Fruit fly (Drosophila melanogaster) whole organism, embryonic: ENCODE measurements around the gene MED4.

ENCODE experiments used
- ATbp ChIP-seq: fragments of 200-800 bp; sonication (Bioruptor generic); optimal IDR thresholded peaks from 2 replicates; lab custom pipeline; 2017; ENCODE audit warnings: missing biosample characterization, mild to moderate bottlenecking, missing genetic modification characterization, missing genetic modification reagents
- B-H1 ChIP-seq: fragments of 200-800 bp; sonication (Bioruptor generic); IDR thresholded peaks from 3 replicates; pipeline ENCODE4 v1.3.6; 2022; ENCODE audit warnings: missing biosample characterization, missing genetic modification characterization
- CG11247 ChIP-seq: fragments of 200-800 bp; sonication (Bioruptor generic); IDR thresholded peaks from 2 replicates; pipeline ENCODE4 v1.3.6; 2022; ENCODE audit warnings: missing biosample characterization, missing genetic modification characterization
- CG12219 ChIP-seq: fragments of 200-800 bp; sonication (Bioruptor generic); optimal IDR thresholded peaks from 3 replicates; lab custom pipeline; 2018; ENCODE audit warnings: missing biosample characterization, mild to moderate bottlenecking, missing genetic modification characterization
- CG13424 ChIP-seq: fragments of 200-800 bp; sonication (Bioruptor generic); optimal IDR thresholded peaks from 2 replicates; lab custom pipeline; 2019; ENCODE audit warnings: missing biosample characterization, mild to moderate bottlenecking, missing genetic modification characterization, moderate library complexity
- CG18262 ChIP-seq: fragments of 200-800 bp; optimal IDR thresholded peaks from 3 replicates; lab custom pipeline; 2019; ENCODE audit warnings: missing biosample characterization, mild to moderate bottlenecking, missing genetic modification characterization, moderate library complexity
- CG18476 ChIP-seq: fragments of 200-800 bp; sonication (Bioruptor generic); optimal IDR thresholded peaks from 2 replicates; lab custom pipeline; 2016; ENCODE audit warnings: missing biosample characterization, mild to moderate bottlenecking, missing genetic modification characterization
- CG3065 ChIP-seq: fragments of 200-800 bp; sonication (Bioruptor generic); optimal IDR thresholded peaks from 2 replicates; lab custom pipeline; 2016; ENCODE audit warnings: missing biosample characterization, missing genetic modification characterization
- CG33213 ChIP-seq: fragments of 200-800 bp; sonication (Bioruptor generic); optimal IDR thresholded peaks from 3 replicates; lab custom pipeline; 2016; ENCODE audit warnings: missing biosample characterization, missing genetic modification characterization
- CG7963 ChIP-seq: fragments of 200-800 bp; sonication (Bioruptor generic); IDR thresholded peaks from 3 replicates; pipeline ENCODE4 v1.3.6; 2022; ENCODE audit warnings: missing biosample characterization, missing genetic modification characterization; ENCODE audit not compliant: partially characterized antibody
- CG7987 ChIP-seq: fragments of 200-800 bp; sonication (Bioruptor generic); optimal IDR thresholded peaks from 2 replicates; lab custom pipeline; 2018; ENCODE audit warnings: missing biosample characterization, mild to moderate bottlenecking, missing genetic modification characterization, moderate library complexity
- CG8765 ChIP-seq: fragments of 200-800 bp; sonication (Bioruptor generic); IDR thresholded peaks from 2 replicates; pipeline ENCODE4 v1.3.6; 2022; ENCODE audit warnings: missing biosample characterization, missing genetic modification characterization
- Deaf1 ChIP-seq: fragments of 200-800 bp; optimal IDR thresholded peaks from 3 replicates; lab custom pipeline; 2019; ENCODE audit warnings: missing biosample characterization, mild to moderate bottlenecking, missing genetic modification characterization, moderate library complexity
- Fer1 ChIP-seq: fragments of 200-800 bp; sonication (Bioruptor generic); optimal IDR thresholded peaks from 2 replicates; lab custom pipeline; 2017; ENCODE audit warnings: missing biosample characterization, mild to moderate bottlenecking, missing genetic modification characterization
- HLH4C ChIP-seq: fragments of 200-800 bp; sonication (Bioruptor generic); IDR thresholded peaks from 3 replicates; pipeline ENCODE4 v1.3.6; 2022; ENCODE audit warnings: missing biosample characterization, missing genetic modification characterization; ENCODE audit not compliant: partially characterized antibody
- Hmx ChIP-seq: fragments of 200-800 bp; sonication (Bioruptor generic); optimal IDR thresholded peaks from 2 replicates; lab custom pipeline; 2016; ENCODE audit warnings: missing biosample characterization, missing genetic modification characterization
- Hr78 ChIP-seq, 2 experiments: fragments of 200-800 bp in 1 of 2; fragments of >200 bp in 1 of 2; sonication (Bioruptor generic) in 1 of 2; optimal IDR thresholded peaks; 2 replicates each; lab custom pipeline; 2017 to 2019; ENCODE audit warnings: missing biosample characterization in 2 of 2, missing genetic modification characterization in 2 of 2, mild to moderate bottlenecking in 1 of 2, moderate library complexity in 1 of 2
- Jarid2 ChIP-seq: fragments of 200-800 bp; sonication (Bioruptor generic); optimal IDR thresholded peaks from 3 replicates; lab custom pipeline; 2017; ENCODE audit warnings: mild to moderate bottlenecking, missing biosample characterization, missing genetic modification reagents, missing genetic modification characterization
- Lhr ChIP-seq: fragments of 200-800 bp; sonication (Bioruptor generic); optimal IDR thresholded peaks from 3 replicates; lab custom pipeline; 2017; ENCODE audit warnings: mild to moderate bottlenecking, missing biosample characterization, missing genetic modification reagents, missing genetic modification characterization
- Lim3 ChIP-seq: fragments of 200-800 bp; sonication (Bioruptor generic); IDR thresholded peaks from 2 replicates; pipeline ENCODE4 v1.3.6; 2022; ENCODE audit warnings: missing biosample characterization, missing genetic modification characterization
- Max ChIP-seq: fragments of 200-800 bp; sonication (Bioruptor generic); optimal IDR thresholded peaks from 2 replicates; lab custom pipeline; 2016; ENCODE audit warnings: missing biosample characterization, mild to moderate bottlenecking, missing genetic modification characterization
- Mrtf ChIP-seq: fragments of 200-800 bp; sonication (Bioruptor generic); IDR thresholded peaks from 3 replicates; pipeline ENCODE4 v1.3.6; 2022; ENCODE audit warnings: missing biosample characterization, missing genetic modification characterization
- Trl ChIP-seq, 3 experiments: fragments of >200 bp in 2 of 3; fragments of 200-800 bp in 1 of 3; sonication (Bioruptor generic) in 1 of 3; optimal IDR thresholded peaks; 2 replicates in 1 of 3; 3 replicates in 2 of 3; lab custom pipeline; 2016 to 2017; ENCODE audit warnings: missing biosample characterization in 1 of 3, missing genetic modification characterization in 1 of 3
- ara ChIP-seq: fragments of 200-800 bp; sonication (Bioruptor generic); IDR thresholded peaks from 2 replicates; pipeline ENCODE4 v1.3.6; 2022; ENCODE audit warnings: missing biosample characterization, missing genetic modification characterization
- ash1 ChIP-seq: fragments of 200-800 bp; sonication (Bioruptor generic); optimal IDR thresholded peaks from 2 replicates; lab custom pipeline; 2018; ENCODE audit warnings: missing biosample characterization, mild to moderate bottlenecking, missing genetic modification characterization
- bigmax ChIP-seq: fragments of 200-800 bp; sonication (Bioruptor generic); optimal IDR thresholded peaks from 2 replicates; lab custom pipeline; 2018; ENCODE audit warnings: missing biosample characterization, mild to moderate bottlenecking, missing genetic modification characterization
- chinmo ChIP-seq: fragments of 200-800 bp; sonication (Bioruptor generic); IDR thresholded peaks from 4 replicates; pipeline ENCODE4 v1.3.6; 2022; ENCODE audit warnings: missing biosample characterization, missing genetic modification characterization; ENCODE audit not compliant: partially characterized antibody
- chm ChIP-seq: fragments of 200-800 bp; sonication (Bioruptor generic); IDR thresholded peaks from 2 replicates; pipeline ENCODE4 v1.3.6; 2022; ENCODE audit warnings: missing biosample characterization, missing genetic modification characterization
- esg ChIP-seq: fragments of 200-800 bp; sonication (Bioruptor generic); conservative IDR thresholded peaks from 2 replicates; pipeline ENCODE4 v1.3.6; 2022; ENCODE audit warnings: missing biosample characterization, missing genetic modification characterization
- eve ChIP-seq, 2 experiments: fragments of >200 bp; optimal IDR thresholded peaks; 2 replicates each; lab custom pipeline; 2017; ENCODE audit warnings: missing biosample characterization in 2 of 2, missing genetic modification characterization in 2 of 2
- eyg ChIP-seq: fragments of 200-800 bp; sonication (Bioruptor generic); optimal IDR thresholded peaks from 3 replicates; lab custom pipeline; 2016; ENCODE audit warnings: missing biosample characterization, missing genetic modification characterization
- ham ChIP-seq: fragments of 200-800 bp; sonication (Bioruptor generic); IDR thresholded peaks from 2 replicates; pipeline ENCODE4 v1.3.6; 2022; ENCODE audit warnings: missing biosample characterization, missing genetic modification characterization
- her ChIP-seq: fragments of 200-800 bp; sonication (Bioruptor generic); optimal IDR thresholded peaks from 2 replicates; lab custom pipeline; 2016; ENCODE audit warnings: missing biosample characterization, missing genetic modification characterization
- ind ChIP-seq: fragments of 200-800 bp; sonication (Bioruptor generic); optimal IDR thresholded peaks from 3 replicates; lab custom pipeline; 2016; ENCODE audit warnings: missing biosample characterization, missing genetic modification characterization
- insv ChIP-seq, 2 experiments: fragments of 200-800 bp; sonication (Bioruptor generic); optimal IDR thresholded peaks; 3 replicates each; lab custom pipeline; 2016 to 2018; ENCODE audit warnings: missing biosample characterization in 2 of 2, missing genetic modification characterization in 2 of 2
- lov ChIP-seq, 2 experiments: fragments of 200-800 bp in 1 of 2; fragments of >200 bp in 1 of 2; sonication (Bioruptor generic) in 1 of 2; IDR thresholded peaks in 1 of 2; optimal IDR thresholded peaks in 1 of 2; 2 replicates in 1 of 2; 3 replicates in 1 of 2; pipeline versions ENCODE4 v1.3.6 to Lab custom; 2017 to 2022; ENCODE audit warnings: missing biosample characterization in 1 of 2, missing genetic modification characterization in 1 of 2
- maf-S ChIP-seq: fragments of 200-800 bp; sonication (Bioruptor generic); optimal IDR thresholded peaks from 2 replicates; lab custom pipeline; 2016; ENCODE audit warnings: missing biosample characterization, missing genetic modification characterization
- pb ChIP-seq: fragments of 200-800 bp; sonication (Bioruptor generic); optimal IDR thresholded peaks from 3 replicates; lab custom pipeline; 2016; ENCODE audit warnings: missing biosample characterization, missing genetic modification characterization
- prd ChIP-seq, 3 experiments: fragments of >200 bp in 2 of 3; fragments of 200-800 bp in 1 of 3; sonication (Bioruptor generic) in 1 of 3; optimal IDR thresholded peaks in 2 of 3; IDR thresholded peaks in 1 of 3; 2 replicates in 2 of 3; 3 replicates in 1 of 3; pipeline versions ENCODE4 v1.3.6 to Lab custom; 2017 to 2022; ENCODE audit warnings: missing biosample characterization in 1 of 3, missing genetic modification characterization in 1 of 3
- psq ChIP-seq: fragments of 200-800 bp; sonication (Bioruptor generic); optimal IDR thresholded peaks from 2 replicates; lab custom pipeline; 2017; ENCODE audit warnings: missing biosample characterization, missing genetic modification characterization
- pum ChIP-seq: fragments of 200-800 bp; sonication (Bioruptor generic); optimal IDR thresholded peaks from 2 replicates; lab custom pipeline; 2016; ENCODE audit warnings: missing biosample characterization, missing genetic modification characterization
- sens-2 ChIP-seq: fragments of 200-800 bp; sonication (Bioruptor generic); IDR thresholded peaks from 2 replicates; pipeline ENCODE4 v1.3.6; 2022; ENCODE audit warnings: missing biosample characterization, missing genetic modification characterization
- shn ChIP-seq: fragments of 200-800 bp; sonication (Bioruptor generic); optimal IDR thresholded peaks from 3 replicates; lab custom pipeline; 2016; ENCODE audit warnings: missing biosample characterization, missing genetic modification characterization
- so ChIP-seq: fragments of 200-800 bp; sonication (Bioruptor generic); IDR thresholded peaks from 3 replicates; pipeline ENCODE4 v1.3.6; 2022; ENCODE audit warnings: missing biosample characterization, missing genetic modification characterization
- sqz ChIP-seq: fragments of 200-800 bp; sonication (Bioruptor generic); optimal IDR thresholded peaks from 3 replicates; lab custom pipeline; 2018; ENCODE audit warnings: missing biosample characterization, mild to moderate bottlenecking, missing genetic modification characterization
- tll ChIP-seq, 2 experiments: fragments of 200-800 bp in 1 of 2; fragments of >200 bp in 1 of 2; sonication (Bioruptor generic) in 1 of 2; optimal IDR thresholded peaks; 2 replicates each; lab custom pipeline; 2017 to 2019; ENCODE audit warnings: missing biosample characterization in 2 of 2, missing genetic modification characterization in 2 of 2, mild to moderate bottlenecking in 1 of 2, moderate library complexity in 1 of 2
- wek ChIP-seq: fragments of 200-800 bp; sonication (Bioruptor generic); optimal IDR thresholded peaks from 3 replicates; lab custom pipeline; 2018; ENCODE audit warnings: missing biosample characterization, mild to moderate bottlenecking, missing genetic modification characterization, moderate library complexity

Gene MED4

DNA sequence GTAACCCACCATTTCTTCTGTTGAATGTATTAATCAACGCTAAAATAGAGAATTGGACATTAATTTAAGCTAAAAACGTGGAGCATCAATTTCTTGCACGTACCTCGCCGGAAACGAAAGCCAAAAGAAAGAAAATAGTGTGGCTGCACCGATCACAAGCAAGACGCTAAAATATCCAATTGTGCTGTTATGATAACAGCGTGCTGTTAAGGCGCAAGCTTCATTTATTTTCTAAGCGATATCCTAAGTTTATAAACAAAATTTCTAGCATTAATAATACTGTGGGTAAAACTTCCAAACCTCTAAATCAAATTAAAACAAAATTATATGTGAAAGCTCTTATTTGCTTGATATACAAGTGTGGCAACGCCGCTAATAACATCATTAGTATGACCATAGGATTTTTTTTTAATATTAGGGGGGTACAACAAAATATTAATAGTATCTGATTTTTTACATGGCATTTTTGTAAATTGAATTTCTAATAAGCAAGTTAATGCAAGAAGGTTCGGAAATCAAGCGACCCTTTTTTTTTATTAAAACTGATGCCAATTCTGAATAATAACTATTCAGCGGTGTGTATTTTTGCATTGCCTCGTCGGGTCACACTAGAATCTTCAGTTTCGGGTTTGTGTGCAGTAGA is 9.0 kb downstream of the MED4 start, which contains the start of the genes RpL18 and Neos (continued):
- peak; percentile 74; the same call in 2 of the 3 replicates for TF ChIP-seq so
- no peak for TF ChIP-seq chinmo (GFP tag; lab: Robert Waterston, UW)
- TF ChIP-seq HLH4C (GFP tag; lab: Robert Waterston, UW): no peak
- peak in 1 of 2 experiments; percentile 25 for TF ChIP-seq tll (GFP tag; optimal IDR thresholded peaks at IDR 0.05; lab: Kevin White, UChicago)
- TF ChIP-seq Mrtf (GFP tag; lab: Robert Waterston, UW): no peak
- TF ChIP-seq CG33213 (GFP tag; lab: Kevin White, UChicago): peak; percentile 77
- peak; percentile 43 for TF ChIP-seq pum (GFP tag; lab: Kevin White, UChicago)
- no peak for TF ChIP-seq Hr78 (GFP tag; optimal IDR thresholded peaks at IDR 0.05; lab: Kevin White, UChicago)
- peak; percentile 47 for TF ChIP-seq CG3065 (GFP tag; lab: Kevin White, UChicago)
- TF ChIP-seq ATbp (GFP tag; lab: Kevin White, UChicago): peak; percentile 61
- TF ChIP-seq Jarid2 (GFP tag; lab: Kevin White, UChicago): peak; percentile 61
- TF ChIP-seq sens-2 (GFP tag; lab: Robert Waterston, UW): peak; percentile 68
- TF ChIP-seq sqz (GFP tag; lab: Kevin White, UChicago): peak; percentile 63
- TF ChIP-seq Max: peak; percentile 76
- TF ChIP-seq Hmx: peak; percentile 58
- peak; percentile 38 for TF ChIP-seq ash1 (GFP tag; lab: Kevin White, UChicago)
- TF ChIP-seq Lhr (GFP tag; lab: Kevin White, UChicago): peak; percentile 76
- TF ChIP-seq psq (GFP tag; lab: Kevin White, UChicago): peak; percentile 2
- no peak for TF ChIP-seq ham (GFP tag; lab: Robert Waterston, UW)
- peak; percentile 87 for TF ChIP-seq wek (GFP tag; lab: Kevin White, UChicago)
- peak; percentile 76 for TF ChIP-seq chm
- no peak; the same call in 2 of the 3 replicates for TF ChIP-seq B-H1 (GFP tag; lab: Robert Waterston, UW)
- TF ChIP-seq shn: peak; percentile 73
- TF ChIP-seq eve (GFP tag; optimal IDR thresholded peaks at IDR 0.05; lab: Kevin White, UChicago): no peak
- TF ChIP-seq her (GFP tag; lab: Kevin White, UChicago): peak; percentile 21
- peak; percentile 86 for TF ChIP-seq eyg (GFP tag; lab: Kevin White, UChicago)
- TF ChIP-seq esg (GFP tag; lab: Robert Waterston, UW): peak; percentile 39; the same call in 1 of the 2 replicates
- TF ChIP-seq ara: peak; percentile 41
- peak; percentile 67 for TF ChIP-seq CG12219
- TF ChIP-seq bigmax (GFP tag; lab: Kevin White, UChicago): peak; percentile 64
- peak; percentile 70 for TF ChIP-seq CG18262 (tag; lab: Kevin White, UChicago)
- TF ChIP-seq maf-S (GFP tag; lab: Kevin White, UChicago): peak; percentile 38
- peak; percentile 39; the same call in 1 of the 2 replicates for TF ChIP-seq CG11247
- TF ChIP-seq CG7963 (GFP tag; lab: Robert Waterston, UW): no peak
- TF ChIP-seq CG13424 (tag; lab: Kevin White, UChicago): peak; percentile 68
- no peak for TF ChIP-seq Deaf1 (tag; lab: Kevin White, UChicago)
- TF ChIP-seq lov (optimal IDR thresholded peaks at IDR 0.05; lab: Kevin White, UChicago): no peak
- TF ChIP-seq lov (GFP tag; IDR thresholded peaks at IDR 0.05; lab: Robert Waterston, UW): peak; percentile 79; the same call in 2 of the 3 replicates
- no peak for TF ChIP-seq prd (optimal IDR thresholded peaks at IDR 0.05; lab: Kevin White, UChicago)
- peak; percentile 47; the same call in 2 of the 3 replicates for TF ChIP-seq prd (GFP tag; IDR thresholded peaks at IDR 0.05; lab: Robert Waterston, UW)
- peak; percentile 91 for TF ChIP-seq CG7987 (GFP tag; lab: Kevin White, UChicago)
- peak; percentile 87 for TF ChIP-seq Fer1 (GFP tag; lab: Kevin White, UChicago)
- TF ChIP-seq ind (GFP tag; lab: Kevin White, UChicago): peak; percentile 42
- TF ChIP-seq CG8765 (GFP tag; lab: Robert Waterston, UW): no peak
- no peak for TF ChIP-seq Trl (optimal IDR thresholded peaks at IDR 0.05; lab: Kevin White, UChicago)
- peak; percentile 76 for TF ChIP-seq Trl (GFP tag; optimal IDR thresholded peaks at IDR 0.05; lab: Kevin White, UChicago)
- peak; percentile 78 for TF ChIP-seq CG18476
- TF ChIP-seq insv (GFP tag; optimal IDR thresholded peaks at IDR 0.05; lab: Kevin White, UChicago): peak in 1 of 2 experiments; percentile 68
- TF ChIP-seq Lim3 (GFP tag; lab: Robert Waterston, UW): no peak
- TF ChIP-seq pb: peak; percentile 54
